Worm (Caenorhabditis elegans): ENCODE data around the gene col-121.

- no peak for TF ChIP-seq ztf-11 (tag; optimal IDR thresholded peaks at IDR 0.05)
- TF ChIP-seq nhr-76 (tag; optimal IDR thresholded peaks at IDR 0.05): no peak
- TF ChIP-seq pha-4 (tag; optimal IDR thresholded peaks at IDR 0.05): no peak
Observed at ce11 chrIV:9384826-9385225, 11.2 kb downstream of the col-121 start, which contains the start of gene C10C5.7.
